In the genomic region with DNA sequence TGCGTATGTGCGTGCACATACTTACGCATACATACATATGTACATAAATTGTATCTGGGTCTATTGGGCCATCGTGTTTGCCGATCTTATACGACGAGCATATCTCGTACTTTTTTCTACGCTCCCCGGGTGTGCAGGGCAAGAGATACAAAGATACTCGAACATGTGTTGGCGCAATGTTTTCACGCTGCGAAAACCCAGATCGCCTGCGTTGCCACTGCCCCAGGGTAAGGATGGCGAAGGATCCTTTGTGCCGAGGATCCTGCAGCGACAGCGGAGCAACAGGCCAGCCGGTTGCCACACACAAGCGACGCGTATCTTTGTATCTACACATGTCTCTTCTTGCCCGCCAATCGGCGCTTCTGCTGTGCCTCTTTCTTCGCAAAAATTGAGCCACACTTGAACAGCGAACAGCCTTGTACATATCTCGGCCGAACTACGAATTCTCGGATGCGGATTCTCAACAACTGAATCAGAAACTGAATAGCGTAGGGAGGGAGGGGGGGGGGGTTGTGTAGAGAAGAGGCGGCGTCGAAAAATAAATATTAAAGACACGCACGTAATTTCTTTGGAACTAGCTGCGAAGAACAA, we compare ENCODE assay signal across 1 fruit fly cellular context.
TF ChIP-seq lines count a peak whose summit lies in the region.

No protein-coding gene starts in this region.

TF ChIP-seq in whole organism, embryonic, 481 proteins besides CTCF, POLR2A, EP300 and RAD21 (continued from another document):
- TF ChIP-seq Stat92E (GFP tag; optimal IDR thresholded peaks at IDR 0.05; lab: Kevin White, UChicago) (peak in 1 of 3 experiments; percentile 35), Sry-β (GFP tag; optimal IDR thresholded peaks at IDR 0.05; lab: Kevin White, UChicago) (no peak), Drgx (GFP tag; IDR thresholded peaks at IDR 0.05; lab: Robert Waterston, UW) (no peak)
